Worm (Caenorhabditis elegans) whole organism, L4 larva: ENCODE data around the gene Y46E12BL.2.

ENCODE experiments used
- F49E8.2 ChIP-seq: sonication (generic microtip); optimal IDR thresholded peaks from 2 replicates; lab custom pipeline; 2016; ENCODE audit warnings: missing compliant biosample characterization, mild to moderate bottlenecking, missing genetic modification characterization, borderline replicate concordance
- ceh-32 ChIP-seq: sonication (generic microtip); optimal IDR thresholded peaks from 2 replicates; lab custom pipeline; 2016; ENCODE audit warnings: mild to moderate bottlenecking, missing genetic modification characterization, missing compliant biosample characterization; ENCODE audit not compliant: poor library complexity
- lin-13 ChIP-seq: fragments of 150-350 bp; optimal IDR thresholded peaks from 2 replicates; lab custom pipeline; 2014; ENCODE audit warnings: missing biosample characterization, missing genetic modification reagents, missing genetic modification characterization
- skn-1 ChIP-seq: fragments of 150-350 bp; optimal IDR thresholded peaks from 2 replicates; lab custom pipeline; 2014; ENCODE audit warnings: missing biosample characterization, missing genetic modification characterization

DNA sequence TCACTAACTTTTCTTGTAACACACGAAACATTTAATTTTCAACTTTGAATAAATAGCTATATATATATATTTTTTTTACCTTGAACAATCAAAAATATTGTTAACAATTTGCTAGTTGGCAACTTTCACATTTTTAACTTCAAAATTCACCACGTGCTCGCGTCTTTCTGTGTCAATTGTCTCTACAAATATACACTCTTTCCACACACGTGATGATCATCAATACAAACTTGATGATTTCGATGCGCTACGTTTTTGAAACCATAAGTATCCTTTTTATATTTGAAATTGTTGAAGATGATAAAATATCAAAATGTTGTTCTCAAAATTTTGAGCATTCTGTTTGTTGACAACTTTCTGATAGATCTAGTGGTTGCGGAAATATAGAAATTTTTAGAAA, 37.4 kb upstream of the Y46E12BL.2 start:
- TF ChIP-seq lin-13 (GFP tag; lab: Kevin White, UChicago) = no peak
- TF ChIP-seq ceh-32 (tag; lab: Kevin White, UChicago) = no peak
- no peak for TF ChIP-seq skn-1 (tag; lab: Kevin White, UChicago)
- no peak for TF ChIP-seq F49E8.2 (tag; lab: Kevin White, UChicago)
